Fruit fly (Drosophila melanogaster) whole organism, embryonic: ENCODE measurements around the gene CG43815.
A peak's percentile ranks its signal among the peaks of the same experiment; 100 is the strongest.

Source experiments
- B-H1 ChIP-seq: fragments of 200-800 bp; sonication (Bioruptor generic); IDR thresholded peaks from 3 replicates; pipeline ENCODE4 v1.3.6; 2022; ENCODE audit warnings: missing biosample characterization, missing genetic modification characterization
- CG10959 ChIP-seq: fragments of 200-800 bp; sonication (Bioruptor generic); IDR thresholded peaks from 2 replicates; pipeline ENCODE4 v1.3.6; 2022; ENCODE audit warnings: missing biosample characterization, missing genetic modification characterization
- CG11085 ChIP-seq: fragments of 200-800 bp; sonication (Bioruptor generic); IDR thresholded peaks from 2 replicates; pipeline ENCODE4 v1.3.6; 2022; ENCODE audit warnings: missing biosample characterization, missing genetic modification characterization
- CG11456 ChIP-seq: fragments of 200-800 bp; sonication (Bioruptor generic); IDR thresholded peaks from 3 replicates; pipeline ENCODE4 v1.3.6; 2022; ENCODE audit warnings: missing biosample characterization, missing genetic modification characterization
- CG11504 ChIP-seq: fragments of 200-800 bp; sonication (Bioruptor generic); optimal IDR thresholded peaks from 3 replicates; lab custom pipeline; 2019; ENCODE audit warnings: missing biosample characterization, mild to moderate bottlenecking, missing genetic modification characterization, moderate library complexity
- CG11560 ChIP-seq: fragments of 200-800 bp; sonication (Bioruptor generic); IDR thresholded peaks from 3 replicates; pipeline ENCODE4 v1.3.6; 2022; ENCODE audit warnings: missing biosample characterization, missing genetic modification characterization
- CG12219 ChIP-seq: fragments of 200-800 bp; sonication (Bioruptor generic); optimal IDR thresholded peaks from 3 replicates; lab custom pipeline; 2018; ENCODE audit warnings: missing biosample characterization, mild to moderate bottlenecking, missing genetic modification characterization
- CG12769 ChIP-seq: fragments of 200-800 bp; sonication (Bioruptor generic); optimal IDR thresholded peaks from 2 replicates; lab custom pipeline; 2019; ENCODE audit warnings: missing biosample characterization, mild to moderate bottlenecking, missing genetic modification characterization, moderate library complexity
- CG13296 ChIP-seq: fragments of 200-800 bp; sonication (Bioruptor generic); optimal IDR thresholded peaks from 3 replicates; lab custom pipeline; 2018; ENCODE audit warnings: missing biosample characterization, mild to moderate bottlenecking, missing genetic modification characterization
- CG16813 ChIP-seq: fragments of 200-800 bp; sonication (Bioruptor generic); IDR thresholded peaks from 3 replicates; pipeline ENCODE4 v1.3.6; 2022; ENCODE audit warnings: missing biosample characterization, missing genetic modification characterization; ENCODE audit not compliant: partially characterized antibody
- CG17385 ChIP-seq: fragments of 200-800 bp; sonication (Bioruptor generic); optimal IDR thresholded peaks from 3 replicates; lab custom pipeline; 2018; ENCODE audit warnings: missing biosample characterization, mild to moderate bottlenecking, missing genetic modification characterization
- CG1832 ChIP-seq: fragments of 200-800 bp; sonication (Bioruptor generic); optimal IDR thresholded peaks from 2 replicates; lab custom pipeline; 2017; ENCODE audit warnings: missing biosample characterization, mild to moderate bottlenecking, missing genetic modification characterization, inconsistent platforms
- CG18619 ChIP-seq: fragments of 200-800 bp; sonication (Bioruptor generic); optimal IDR thresholded peaks from 3 replicates; lab custom pipeline; 2017; ENCODE audit warnings: missing biosample characterization, mild to moderate bottlenecking, missing genetic modification characterization
- CG2120 ChIP-seq: fragments of 200-800 bp; sonication (Bioruptor generic); optimal IDR thresholded peaks from 3 replicates; lab custom pipeline; 2016; ENCODE audit warnings: missing biosample characterization, missing genetic modification characterization
- CG3407 ChIP-seq: fragments of 200-800 bp; sonication (Bioruptor generic); optimal IDR thresholded peaks from 2 replicates; lab custom pipeline; 2018; ENCODE audit warnings: missing biosample characterization, mild to moderate bottlenecking, missing genetic modification characterization
- CG43689 ChIP-seq: fragments of 200-800 bp; sonication (Bioruptor generic); IDR thresholded peaks from 2 replicates; pipeline ENCODE4 v1.3.6; 2022; ENCODE audit warnings: missing biosample characterization, missing genetic modification characterization
- CG6689 ChIP-seq: fragments of 200-800 bp; sonication (Bioruptor generic); IDR thresholded peaks from 2 replicates; pipeline ENCODE4 v1.3.6; 2022; ENCODE audit warnings: missing biosample characterization, missing genetic modification characterization
- CG6813 ChIP-seq: fragments of 200-800 bp; sonication (Bioruptor generic); optimal IDR thresholded peaks from 2 replicates; lab custom pipeline; 2017; ENCODE audit warnings: missing biosample characterization, missing genetic modification characterization, mild to moderate bottlenecking, moderate library complexity, missing genetic modification reagents
- CG7928 ChIP-seq: fragments of 200-800 bp; sonication (Bioruptor generic); optimal IDR thresholded peaks from 2 replicates; lab custom pipeline; 2017; ENCODE audit warnings: missing biosample characterization, mild to moderate bottlenecking, missing genetic modification characterization
- CG8089 ChIP-seq: fragments of 200-800 bp; sonication (Bioruptor generic); optimal IDR thresholded peaks from 3 replicates; lab custom pipeline; 2016; ENCODE audit warnings: missing biosample characterization, missing genetic modification characterization
- CG8478 ChIP-seq: fragments of >200 bp; optimal IDR thresholded peaks from 2 replicates; lab custom pipeline; 2018
- CG9797 ChIP-seq: fragments of 200-800 bp; sonication (Bioruptor generic); optimal IDR thresholded peaks from 3 replicates; lab custom pipeline; 2018; ENCODE audit warnings: missing biosample characterization, mild to moderate bottlenecking, missing genetic modification characterization
- Camta ChIP-seq: fragments of 200-800 bp; sonication (Bioruptor generic); optimal IDR thresholded peaks from 2 replicates; lab custom pipeline; 2016; ENCODE audit warnings: missing biosample characterization, missing genetic modification characterization
- Dll ChIP-seq: fragments of 200-800 bp; sonication (Bioruptor generic); IDR thresholded peaks from 4 replicates; pipeline ENCODE4 v1.3.6; 2022; ENCODE audit warnings: missing biosample characterization, missing genetic modification characterization; ENCODE audit not compliant: partially characterized antibody
- Fer1 ChIP-seq: fragments of 200-800 bp; sonication (Bioruptor generic); optimal IDR thresholded peaks from 2 replicates; lab custom pipeline; 2017; ENCODE audit warnings: missing biosample characterization, mild to moderate bottlenecking, missing genetic modification characterization
- HLH4C ChIP-seq: fragments of 200-800 bp; sonication (Bioruptor generic); IDR thresholded peaks from 3 replicates; pipeline ENCODE4 v1.3.6; 2022; ENCODE audit warnings: missing biosample characterization, missing genetic modification characterization; ENCODE audit not compliant: partially characterized antibody
- Optix ChIP-seq: fragments of 200-800 bp; sonication (Bioruptor generic); IDR thresholded peaks from 3 replicates; pipeline ENCODE4 v1.3.6; 2022; ENCODE audit warnings: missing biosample characterization, missing genetic modification characterization
- Sry-β ChIP-seq: fragments of 200-800 bp; sonication (Bioruptor generic); optimal IDR thresholded peaks from 2 replicates; lab custom pipeline; 2018; ENCODE audit warnings: missing biosample characterization, mild to moderate bottlenecking, missing genetic modification characterization, moderate library complexity
- Ssrp ChIP-seq: fragments of 200-800 bp; sonication (Bioruptor generic); optimal IDR thresholded peaks from 2 replicates; lab custom pipeline; 2018; ENCODE audit warnings: missing biosample characterization, mild to moderate bottlenecking, missing genetic modification characterization, moderate library complexity
- ase ChIP-seq: fragments of 200-800 bp; sonication (Bioruptor generic); IDR thresholded peaks from 3 replicates; pipeline ENCODE4 v1.3.6; 2022; ENCODE audit warnings: missing biosample characterization, missing genetic modification characterization
- ash1 ChIP-seq: fragments of 200-800 bp; sonication (Bioruptor generic); optimal IDR thresholded peaks from 2 replicates; lab custom pipeline; 2018; ENCODE audit warnings: missing biosample characterization, mild to moderate bottlenecking, missing genetic modification characterization
- ato ChIP-seq: fragments of 200-800 bp; sonication (Bioruptor generic); IDR thresholded peaks from 2 replicates; pipeline ENCODE4 v1.3.6; 2022; ENCODE audit warnings: missing biosample characterization, missing genetic modification characterization; ENCODE audit not compliant: partially characterized antibody
- bowl ChIP-seq: fragments of 200-800 bp; sonication (Bioruptor generic); IDR thresholded peaks from 2 replicates; pipeline ENCODE4 v1.3.6; 2022; ENCODE audit warnings: missing biosample characterization, missing genetic modification characterization
- disco-r ChIP-seq: fragments of 200-800 bp; sonication (Bioruptor generic); optimal IDR thresholded peaks from 2 replicates; lab custom pipeline; 2016; ENCODE audit warnings: missing biosample characterization, missing genetic modification characterization
- dmrt99B ChIP-seq: fragments of 200-800 bp; sonication (Bioruptor generic); optimal IDR thresholded peaks from 2 replicates; lab custom pipeline; 2018; ENCODE audit warnings: missing biosample characterization, mild to moderate bottlenecking, missing genetic modification characterization, moderate library complexity
- en ChIP-seq: fragments of 200-800 bp; sonication (Bioruptor generic); optimal IDR thresholded peaks from 2 replicates; lab custom pipeline; 2016; ENCODE audit warnings: missing biosample characterization, missing genetic modification characterization
- gfzf ChIP-seq: fragments of 200-800 bp; sonication (Bioruptor generic); optimal IDR thresholded peaks from 2 replicates; lab custom pipeline; 2016; ENCODE audit warnings: missing biosample characterization, mild to moderate bottlenecking, missing genetic modification characterization, moderate library complexity
- ham ChIP-seq: fragments of 200-800 bp; sonication (Bioruptor generic); IDR thresholded peaks from 2 replicates; pipeline ENCODE4 v1.3.6; 2022; ENCODE audit warnings: missing biosample characterization, missing genetic modification characterization
- jumu ChIP-seq: fragments of 200-800 bp; sonication (Bioruptor generic); optimal IDR thresholded peaks from 3 replicates; lab custom pipeline; 2016; ENCODE audit warnings: missing biosample characterization, missing genetic modification characterization
- lbe ChIP-seq: fragments of 200-800 bp; sonication (Bioruptor generic); optimal IDR thresholded peaks from 2 replicates; lab custom pipeline; 2016; ENCODE audit warnings: missing biosample characterization, mild to moderate bottlenecking, missing genetic modification characterization
- nau ChIP-seq: fragments of 200-800 bp; sonication (Bioruptor generic); optimal IDR thresholded peaks from 3 replicates; lab custom pipeline; 2017; ENCODE audit warnings: missing biosample characterization, mild to moderate bottlenecking, missing genetic modification characterization, missing genetic modification reagents
- otp ChIP-seq: fragments of 200-800 bp; sonication (Bioruptor generic); IDR thresholded peaks from 3 replicates; pipeline ENCODE4, ENCODE4 v1.3.6; 2022; ENCODE audit warnings: missing biosample characterization, missing genetic modification characterization
- p53 ChIP-seq: fragments of 200-800 bp; sonication (Bioruptor generic); optimal IDR thresholded peaks from 2 replicates; lab custom pipeline; 2016; ENCODE audit warnings: missing biosample characterization, missing genetic modification characterization
- peb ChIP-seq: fragments of 200-800 bp; sonication (Bioruptor generic); IDR thresholded peaks from 2 replicates; pipeline ENCODE4 v1.3.6; 2022; ENCODE audit warnings: missing biosample characterization, missing genetic modification characterization
- rib ChIP-seq: fragments of 200-800 bp; sonication (Bioruptor generic); IDR thresholded peaks from 2 replicates; pipeline ENCODE4 v1.3.6; 2022; ENCODE audit warnings: missing biosample characterization, missing genetic modification characterization
- slp2 ChIP-seq: fragments of 200-800 bp; sonication (Bioruptor generic); optimal IDR thresholded peaks from 2 replicates; lab custom pipeline; 2016; ENCODE audit warnings: missing biosample characterization, missing genetic modification characterization
- tin ChIP-seq: fragments of 200-800 bp; sonication (Bioruptor generic); optimal IDR thresholded peaks from 3 replicates; lab custom pipeline; 2016; ENCODE audit warnings: missing biosample characterization, missing genetic modification characterization
- tll ChIP-seq, 2 experiments: fragments of 200-800 bp in 1 of 2; fragments of >200 bp in 1 of 2; sonication (Bioruptor generic) in 1 of 2; optimal IDR thresholded peaks; 2 replicates each; lab custom pipeline; 2017 to 2019; ENCODE audit warnings: missing biosample characterization in 2 of 2, missing genetic modification characterization in 2 of 2, mild to moderate bottlenecking in 1 of 2, moderate library complexity in 1 of 2
- unpg ChIP-seq: fragments of 200-800 bp; sonication (Bioruptor generic); optimal IDR thresholded peaks from 3 replicates; lab custom pipeline; 2018; ENCODE audit warnings: missing biosample characterization, mild to moderate bottlenecking, missing genetic modification characterization, moderate library complexity
- zen2 ChIP-seq: fragments of 200-800 bp; sonication (Bioruptor generic); IDR thresholded peaks from 3 replicates; pipeline ENCODE4 v1.3.6; 2022; ENCODE audit warnings: missing biosample characterization, missing genetic modification characterization; ENCODE audit not compliant: partially characterized antibody

CG43815 gene

DNA sequence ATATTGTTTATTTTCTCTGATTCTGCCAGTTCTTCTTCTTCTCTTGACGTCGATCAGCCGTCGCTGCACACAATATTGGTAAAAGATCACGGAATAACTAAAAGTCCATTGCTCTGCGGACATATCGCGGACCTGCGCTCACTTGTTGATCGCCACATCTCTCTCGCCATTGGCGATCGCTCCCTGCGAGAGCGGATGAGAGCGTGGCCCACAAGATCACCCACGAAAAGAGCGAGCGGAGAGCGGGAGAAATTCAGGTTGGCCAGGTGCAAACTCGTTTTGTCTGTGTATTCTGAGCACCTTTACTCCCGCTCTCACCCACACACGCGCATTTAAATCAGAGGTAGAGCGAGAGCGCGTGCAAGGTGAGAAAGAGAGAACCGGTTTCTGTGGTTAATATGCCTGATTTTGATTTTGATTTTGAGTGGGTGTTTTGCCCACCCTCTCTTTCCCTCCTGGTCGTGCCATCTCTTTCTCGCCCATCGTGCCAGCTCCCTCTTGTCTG lies 4.7 kb downstream of the CG43815 start, which contains the start of gene sob (continued):
- TF ChIP-seq ato (GFP tag; lab: Robert Waterston, UW) (0 out of 2 replicates have a peak, but pooled peaks have one; percentile 41), B-H1 (GFP tag; lab: Robert Waterston, UW) (no peak; the same call in 2 of the 3 replicates), tll (GFP tag; optimal IDR thresholded peaks at IDR 0.05; lab: Kevin White, UChicago) (peak in 1 of 2 experiments; percentile 52), CG18619 (GFP tag; lab: Kevin White, UChicago) (no peak), nau (GFP tag; lab: Kevin White, UChicago) (peak; percentile 1), CG1832 (peak; percentile 86), gfzf (no peak), CG8089 (GFP tag; lab: Kevin White, UChicago) (no peak), CG11504 (no peak), ase (GFP tag; lab: Robert Waterston, UW) (no peak), CG6813 (GFP tag; lab: Kevin White, UChicago) (no peak), Fer1 (GFP tag; lab: Kevin White, UChicago) (no peak), ash1 (GFP tag; lab: Kevin White, UChicago) (no peak), CG11456 (GFP tag; lab: Robert Waterston, UW) (no peak), ham (GFP tag; lab: Robert Waterston, UW) (no peak), p53 (GFP tag; lab: Kevin White, UChicago) (no peak), otp (GFP tag; lab: Robert Waterston, UW) (no peak), CG12219 (GFP tag; lab: Kevin White, UChicago) (peak; percentile 8), CG43689 (GFP tag; lab: Robert Waterston, UW) (no peak), en (no peak), CG12769 (tag; lab: Kevin White, UChicago) (no peak), Ssrp (tag; lab: Kevin White, UChicago) (no peak), slp2 (GFP tag; lab: Kevin White, UChicago) (no peak), CG10959 (GFP tag; lab: Robert Waterston, UW) (no peak), CG11560 (tag; lab: Robert Waterston, UW) (no peak), rib (GFP tag; lab: Robert Waterston, UW) (peak; percentile 31; the same call in 1 of the 2 replicates), Dll (GFP tag; lab: Robert Waterston, UW) (peak; percentile 80), Sry-β (GFP tag; lab: Kevin White, UChicago) (no peak), CG13296 (GFP tag; lab: Kevin White, UChicago) (no peak), CG6689 (GFP tag; lab: Robert Waterston, UW) (peak; percentile 43; the same call in 1 of the 2 replicates), jumu (GFP tag; lab: Kevin White, UChicago) (no peak), bowl (GFP tag; lab: Robert Waterston, UW) (peak; percentile 41; the same call in 1 of the 2 replicates), CG17385 (GFP tag; lab: Kevin White, UChicago) (peak; percentile 84), unpg (no peak), peb (GFP tag; lab: Robert Waterston, UW) (no peak), CG16813 (GFP tag; lab: Robert Waterston, UW) (peak; percentile 33; the same call in 1 of the 3 replicates), Camta (GFP tag; lab: Kevin White, UChicago) (no peak), CG3407 (no peak), Optix (GFP tag; lab: Robert Waterston, UW) (no peak), lbe (peak; percentile 58), tin (GFP tag; lab: Kevin White, UChicago) (no peak), CG7928 (GFP tag; lab: Kevin White, UChicago) (no peak), dmrt99B (no peak), CG2120 (GFP tag; lab: Kevin White, UChicago) (no peak), zen2 (peak; percentile 84), CG8478 (lab: Kevin White, UChicago) (peak; percentile 29), HLH4C (GFP tag; lab: Robert Waterston, UW) (0 out of 3 replicates have a peak, but pooled peaks have one; percentile 16), disco-r (GFP tag; lab: Kevin White, UChicago) (no peak), CG11085 (GFP tag; lab: Robert Waterston, UW) (no peak), CG9797 (GFP tag; lab: Kevin White, UChicago) (no peak)
